Worm (Caenorhabditis elegans): ENCODE measurements around the gene sra-36.

DNA sequence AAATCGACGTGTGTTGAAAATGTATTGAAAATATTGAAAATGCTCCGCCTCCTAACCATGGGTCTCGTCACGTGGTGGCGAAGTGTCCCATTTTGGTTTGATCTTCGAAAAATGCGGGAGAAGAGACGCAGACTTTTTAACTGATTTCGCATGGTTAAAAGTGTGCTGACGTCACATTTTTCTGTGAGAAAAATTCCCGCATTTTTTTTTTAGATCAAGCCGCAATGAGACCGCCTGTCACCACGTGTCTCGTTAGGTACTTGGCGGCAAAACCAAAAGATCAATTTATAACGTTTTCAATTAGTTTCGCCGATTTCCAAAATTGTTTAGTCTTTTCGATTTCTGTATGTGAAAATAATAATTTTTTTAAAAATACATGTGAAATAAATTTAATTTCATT, 15.3 kb downstream of the sra-36 start:
- TF ChIP-seq lin-39 (tag; optimal IDR thresholded peaks at IDR 0.05) (no peak), egl-27 (tag; optimal IDR thresholded peaks at IDR 0.05) (no peak), nhr-28 (tag; optimal IDR thresholded peaks at IDR 0.05) (no peak), fkh-10 (GFP tag; optimal IDR thresholded peaks at IDR 0.05) (no peak), unc-62 (GFP tag; optimal IDR thresholded peaks at IDR 0.05) (no peak)
